Worm (Caenorhabditis elegans) whole organism, young adult: ENCODE results near the gene R11D1.4.
A peak's percentile ranks its signal among the peaks of the same experiment; 100 is the strongest.

Experiments used
- C06A6.2 ChIP-seq: fragments of 200-800 bp; sonication (Bioruptor generic); conservative IDR thresholded peaks from 2 replicates; pipeline ENCODE4 v1.3.6; 2022; ENCODE audit warnings: missing genetic modification characterization, missing compliant biosample characterization
- D2030.7 ChIP-seq: fragments of 200-800 bp; sonication (Bioruptor generic); IDR thresholded peaks from 2 replicates; pipeline ENCODE4 v1.3.6; 2022; ENCODE audit warnings: missing genetic modification reagents, missing genetic modification characterization, missing compliant biosample characterization
- F23B12.7 ChIP-seq: sonication (generic microtip); optimal IDR thresholded peaks from 2 replicates; lab custom pipeline; 2017; ENCODE audit warnings: missing genetic modification characterization, mild to moderate bottlenecking, missing compliant biosample characterization, antibody characterized with exemption, moderate library complexity; ENCODE audit not compliant: insufficient read depth
- F49E8.2 ChIP-seq: sonication (generic microtip); optimal IDR thresholded peaks from 3 replicates; lab custom pipeline; 2017; ENCODE audit warnings: missing genetic modification characterization, mild to moderate bottlenecking, missing compliant biosample characterization, antibody characterized with exemption, moderate library complexity; ENCODE audit not compliant: insufficient read depth
- F55B11.4 ChIP-seq: sonication (generic microtip); optimal IDR thresholded peaks from 2 replicates; lab custom pipeline; 2016; ENCODE audit warnings: missing compliant biosample characterization, missing genetic modification characterization, borderline replicate concordance; ENCODE audit not compliant: insufficient read depth
- F57C9.4 ChIP-seq: sonication (generic microtip); optimal IDR thresholded peaks from 2 replicates; lab custom pipeline; 2017; ENCODE audit warnings: mild to moderate bottlenecking, missing genetic modification characterization, missing compliant biosample characterization
- Y53F4B.3 ChIP-seq: fragments of 200-800 bp; sonication (Bioruptor generic); IDR thresholded peaks from 2 replicates; pipeline ENCODE4 v1.3.6; 2022; ENCODE audit warnings: missing genetic modification reagents, missing genetic modification characterization, missing compliant biosample characterization
- Y53G8AR.9 ChIP-seq: fragments of 200-800 bp; sonication (Bioruptor generic); conservative IDR thresholded peaks from 2 replicates; pipeline ENCODE4 v1.3.6; 2022; ENCODE audit warnings: missing genetic modification reagents, missing genetic modification characterization, missing compliant biosample characterization
- Y56A3A.18 ChIP-seq: fragments of 200-800 bp; sonication (Bioruptor generic); IDR thresholded peaks from 2 replicates; pipeline ENCODE4 v1.3.6; 2022; ENCODE audit warnings: missing genetic modification reagents, missing genetic modification characterization, missing compliant biosample characterization
- ZK185.1 ChIP-seq: sonication (generic microtip); optimal IDR thresholded peaks from 2 replicates; lab custom pipeline; 2016; ENCODE audit warnings: mild to moderate bottlenecking, missing genetic modification characterization, missing compliant biosample characterization; ENCODE audit not compliant: poor library complexity, severe bottlenecking
- ama-1 ChIP-seq, 3 experiments: fragments of 150-350 bp in 1 of 3; sonication (generic microtip) in 2 of 3; optimal IDR thresholded peaks; 2 replicates each; lab custom pipeline; 2014 to 2018; ENCODE audit warnings: missing biosample characterization in 2 of 3, missing genetic modification characterization in 2 of 3, missing genetic modification reagents in 2 of 3
- aptf-3 ChIP-seq: fragments of 200-800 bp; sonication (Bioruptor generic); IDR thresholded peaks from 2 replicates; pipeline ENCODE4 v1.3.6; 2022; ENCODE audit warnings: missing genetic modification characterization, missing compliant biosample characterization
- attf-3 ChIP-seq: fragments of 200-800 bp; sonication (Bioruptor generic); conservative IDR thresholded peaks from 2 replicates; pipeline ENCODE4 v1.3.6; 2022; ENCODE audit warnings: missing genetic modification reagents, missing genetic modification characterization, missing compliant biosample characterization
- cebp-1 ChIP-seq, 2 experiments: fragments of 200-800 bp in 1 of 2; sonication (Bioruptor generic) in 1 of 2; sonication (generic microtip) in 1 of 2; IDR thresholded peaks in 1 of 2; optimal IDR thresholded peaks in 1 of 2; 2 replicates each; pipeline versions ENCODE4 v1.3.6 to Lab custom; 2017 to 2022; ENCODE audit warnings: missing compliant biosample characterization in 2 of 2, missing genetic modification characterization in 2 of 2, mild to moderate bottlenecking in 1 of 2, missing genetic modification reagents in 1 of 2, moderate library complexity in 1 of 2
- ceh-27 ChIP-seq: fragments of 200-800 bp; sonication (Bioruptor generic); optimal IDR thresholded peaks from 2 replicates; lab custom pipeline; 2018; ENCODE audit warnings: mild to moderate bottlenecking, missing genetic modification characterization, moderate library complexity, missing compliant biosample characterization
- dox-1 ChIP-seq: fragments of 200-800 bp; sonication (Bioruptor generic); IDR thresholded peaks from 2 replicates; pipeline ENCODE4 v1.3.6; 2022; ENCODE audit warnings: missing genetic modification reagents, missing genetic modification characterization, missing compliant biosample characterization
- dpl-1 ChIP-seq: fragments of 150-350 bp; optimal IDR thresholded peaks from 2 replicates; lab custom pipeline; 2014; ENCODE audit warnings: missing biosample characterization, missing genetic modification reagents, missing genetic modification characterization
- efl-1 ChIP-seq: fragments of 150-350 bp; optimal IDR thresholded peaks from 2 replicates; lab custom pipeline; 2014; ENCODE audit warnings: missing biosample characterization, missing genetic modification reagents, missing genetic modification characterization
- egl-18 ChIP-seq: fragments of 200-800 bp; sonication (Bioruptor generic); IDR thresholded peaks from 2 replicates; pipeline ENCODE4 v1.3.6; 2022; ENCODE audit warnings: missing genetic modification reagents, missing genetic modification characterization, missing compliant biosample characterization
- ekl-4 ChIP-seq: fragments of 200-800 bp; sonication (Bioruptor generic); IDR thresholded peaks from 2 replicates; pipeline ENCODE4 v1.3.6; 2022; ENCODE audit warnings: missing genetic modification reagents, missing genetic modification characterization, missing compliant biosample characterization
- hmg-1.2 ChIP-seq: fragments of 200-800 bp; sonication (Bioruptor generic); IDR thresholded peaks from 2 replicates; pipeline ENCODE4 v1.3.6; 2022; ENCODE audit warnings: missing genetic modification reagents, missing genetic modification characterization, missing compliant biosample characterization
- let-526 ChIP-seq: fragments of 200-800 bp; sonication (Bioruptor generic); IDR thresholded peaks from 2 replicates; pipeline ENCODE4 v1.3.6; 2022; ENCODE audit warnings: missing genetic modification reagents, missing genetic modification characterization, missing compliant biosample characterization
- lsl-1 ChIP-seq: fragments of 200-800 bp; sonication (Bioruptor generic); optimal IDR thresholded peaks from 2 replicates; lab custom pipeline; 2018; ENCODE audit warnings: mild to moderate bottlenecking, missing genetic modification characterization, moderate library complexity, missing compliant biosample characterization
- lsy-27 ChIP-seq: sonication (generic microtip); optimal IDR thresholded peaks from 2 replicates; lab custom pipeline; 2017; ENCODE audit warnings: missing genetic modification characterization, mild to moderate bottlenecking, missing compliant biosample characterization, antibody characterized with exemption, missing genotype, borderline replicate concordance; ENCODE audit not compliant: insufficient read depth
- mcd-1 ChIP-seq: fragments of 200-800 bp; sonication (Bioruptor generic); IDR thresholded peaks from 2 replicates; pipeline ENCODE4 v1.3.6; 2022; ENCODE audit warnings: missing genetic modification reagents, missing genetic modification characterization, missing compliant biosample characterization
- nfya-1 ChIP-seq: sonication (generic microtip); optimal IDR thresholded peaks from 2 replicates; lab custom pipeline; 2017; ENCODE audit warnings: antibody characterized with exemption, missing compliant biosample characterization, missing genetic modification characterization, borderline replicate concordance; ENCODE audit not compliant: insufficient read depth
- nfyb-1 ChIP-seq: fragments of 200-800 bp; sonication (Bioruptor generic); IDR thresholded peaks from 2 replicates; pipeline ENCODE4 v1.3.6; 2022; ENCODE audit warnings: missing genetic modification reagents, missing genetic modification characterization, missing compliant biosample characterization
- nhr-80 ChIP-seq: sonication (generic microtip); optimal IDR thresholded peaks from 2 replicates; lab custom pipeline; 2016; ENCODE audit warnings: missing genetic modification characterization, missing compliant biosample characterization
- pha-4 ChIP-seq: fragments of 150-350 bp; sonication (generic microtip); optimal IDR thresholded peaks from 2 replicates; lab custom pipeline; 2014; ENCODE audit warnings: missing biosample characterization, missing genetic modification reagents, missing genetic modification characterization
- snpc-4 ChIP-seq, 5 experiments: fragments of 150-350 bp in 1 of 5; sonication (generic microtip) in 4 of 5; optimal IDR thresholded peaks; 2 replicates each; lab custom pipeline; 2014 to 2018; ENCODE audit warnings: missing genetic modification characterization in 5 of 5, missing biosample characterization in 3 of 5, antibody characterized with exemption in 2 of 5, mild to moderate bottlenecking in 2 of 5, missing compliant biosample characterization in 2 of 5, missing genotype in 2 of 5, moderate library complexity in 2 of 5, missing genetic modification reagents in 1 of 5
- unc-130 ChIP-seq: sonication (generic microtip); optimal IDR thresholded peaks from 2 replicates; lab custom pipeline; 2016; ENCODE audit warnings: missing genetic modification reagents, missing genetic modification characterization, missing compliant biosample characterization
- unc-62 ChIP-seq: fragments of 150-350 bp; optimal IDR thresholded peaks from 2 replicates; lab custom pipeline; 2014; ENCODE audit warnings: missing biosample characterization, missing genetic modification reagents, missing genetic modification characterization
- zfh-2 ChIP-seq: fragments of 200-800 bp; sonication (Bioruptor generic); conservative IDR thresholded peaks from 2 replicates; pipeline ENCODE4 v1.3.6; 2022; ENCODE audit warnings: missing genetic modification reagents, missing genetic modification characterization, missing compliant biosample characterization
- zim-3 ChIP-seq: sonication (generic microtip); optimal IDR thresholded peaks from 2 replicates; lab custom pipeline; 2017; ENCODE audit warnings: mild to moderate bottlenecking, missing genetic modification characterization, moderate library complexity, missing compliant biosample characterization
- ztf-18 ChIP-seq: sonication (generic microtip); optimal IDR thresholded peaks from 2 replicates; lab custom pipeline; 2016; ENCODE audit warnings: missing genotype, mild to moderate bottlenecking, missing genetic modification characterization, missing compliant biosample characterization
- ztf-26 ChIP-seq: sonication (generic microtip); optimal IDR thresholded peaks from 2 replicates; lab custom pipeline; 2017; ENCODE audit warnings: missing genetic modification characterization, missing compliant biosample characterization
- ztf-28 ChIP-seq: fragments of 200-800 bp; sonication (Bioruptor generic); IDR thresholded peaks from 2 replicates; pipeline ENCODE4 v1.3.6; 2022; ENCODE audit warnings: missing genetic modification reagents, missing genetic modification characterization, missing compliant biosample characterization
- ztf-3 ChIP-seq: fragments of 200-800 bp; sonication (Bioruptor generic); optimal IDR thresholded peaks from 2 replicates; lab custom pipeline; 2018; ENCODE audit warnings: mild to moderate bottlenecking, missing genetic modification characterization, missing compliant biosample characterization

R11D1.4 gene

ce11 chrV:12733465-12734248, 19.6 kb upstream of the R11D1.4 start, which contains the start of the genes dhs-21 and xbx-9:
TSS of gene dhs-21 (minus strand) at chrV:12733645.
TSS of gene xbx-9 (plus strand) at chrV:12734198.
- TF ChIP-seq nhr-80 (tag; lab: Kevin White, UChicago) = peak; percentile 70
- no peak for TF ChIP-seq let-526 (GFP tag; lab: Robert Waterston, UW)

ce11 chrV:12732734-12733133, 18.7 kb upstream of the R11D1.4 start:
- TF ChIP-seq nhr-80 (tag; lab: Kevin White, UChicago) = peak; percentile 5
- no peak for TF ChIP-seq zim-3
- TF ChIP-seq nfyb-1 = no peak
- TF ChIP-seq F57C9.4 (tag; lab: Kevin White, UChicago) = no peak
- no peak for TF ChIP-seq ztf-18 (tag; lab: Kevin White, UChicago)

- TF ChIP-seq C06A6.2 (GFP tag; lab: Robert Waterston, UW) (no peak), lsy-27 (tag; lab: Kevin White, UChicago) (no peak), ekl-4 (GFP tag; lab: Robert Waterston, UW) (no peak), aptf-3 (GFP tag; lab: Robert Waterston, UW) (no peak), F55B11.4 (tag; lab: Kevin White, UChicago) (no peak), zfh-2 (GFP tag; lab: Robert Waterston, UW) (no peak), Y53F4B.3 (GFP tag; lab: Robert Waterston, UW) (no peak), Y56A3A.18 (GFP tag; lab: Robert Waterston, UW) (no peak), pha-4 (no peak), ztf-28 (no peak), dox-1 (GFP tag; lab: Robert Waterston, UW) (no peak), ama-1 (optimal IDR thresholded peaks at IDR 0.05; lab: Kevin White, UChicago) (no peak), ama-1 (GFP tag; optimal IDR thresholded peaks at IDR 0.05; lab: Kevin White, UChicago) (no peak), ztf-3 (GFP tag; lab: Kevin White, UChicago) (no peak), dpl-1 (GFP tag; lab: Kevin White, UChicago) (no peak), ceh-27 (GFP tag; lab: Kevin White, UChicago) (no peak), let-526 (GFP tag; lab: Robert Waterston, UW) (no peak), attf-3 (GFP tag; lab: Robert Waterston, UW) (no peak), nfya-1 (tag; lab: Kevin White, UChicago) (no peak), unc-62 (GFP tag; lab: Kevin White, UChicago) (no peak)
- TF ChIP-seq, all 124 proteins: peak for 0
Observed at ce11 chrV:12729220-12729619, 15.2 kb upstream of the R11D1.4 start, which contains the start of gene R11D1.10. TSS of gene R11D1.10 (plus strand) at chrV:12729520.

- TF ChIP-seq D2030.7 (GFP tag; lab: Robert Waterston, UW) (peak; percentile 42; the same call in 1 of the 2 replicates), lsl-1 (GFP tag; lab: Kevin White, UChicago) (peak; percentile 56), attf-3 (GFP tag; lab: Robert Waterston, UW) (peak; percentile 99), snpc-4 (GFP tag; optimal IDR thresholded peaks at IDR 0.05; lab: Kevin White, UChicago) (no peak), snpc-4 (tag; optimal IDR thresholded peaks at IDR 0.05; lab: Kevin White, UChicago) (peak in 3 of 4 experiments; percentile 28 to 81 (median 32)), F49E8.2 (peak; percentile 42), ztf-18 (tag; lab: Kevin White, UChicago) (peak; percentile 40), ZK185.1 (tag; lab: Kevin White, UChicago) (peak; percentile 44), egl-18 (GFP tag; lab: Robert Waterston, UW) (no peak), dox-1 (GFP tag; lab: Robert Waterston, UW) (peak; percentile 64), Y53G8AR.9 (GFP tag; lab: Robert Waterston, UW) (peak; percentile 48; the same call in 1 of the 2 replicates), efl-1 (peak; percentile 23), hmg-1.2 (GFP tag; lab: Robert Waterston, UW) (peak; percentile 52), F23B12.7 (tag; lab: Kevin White, UChicago) (peak; percentile 91), mcd-1 (peak; percentile 96), cebp-1 (GFP tag; IDR thresholded peaks at IDR 0.05; lab: Robert Waterston, UW) (no peak), cebp-1 (tag; optimal IDR thresholded peaks at IDR 0.05; lab: Kevin White, UChicago) (peak; percentile 68), unc-130 (GFP tag; lab: Kevin White, UChicago) (no peak), ztf-26 (tag; lab: Kevin White, UChicago) (peak; percentile 21)
Observed at ce11 chrV:12728062-12728665, 14.1 kb upstream of the R11D1.4 start, which contains the start of the genes rpl-28 and mrpl-49. TSS of gene rpl-28 (minus strand) at chrV:12728112. TSS of gene mrpl-49 (plus strand) at chrV:12728631.
